Worm (Caenorhabditis elegans): ENCODE data around the gene T07G12.3.

DNA sequence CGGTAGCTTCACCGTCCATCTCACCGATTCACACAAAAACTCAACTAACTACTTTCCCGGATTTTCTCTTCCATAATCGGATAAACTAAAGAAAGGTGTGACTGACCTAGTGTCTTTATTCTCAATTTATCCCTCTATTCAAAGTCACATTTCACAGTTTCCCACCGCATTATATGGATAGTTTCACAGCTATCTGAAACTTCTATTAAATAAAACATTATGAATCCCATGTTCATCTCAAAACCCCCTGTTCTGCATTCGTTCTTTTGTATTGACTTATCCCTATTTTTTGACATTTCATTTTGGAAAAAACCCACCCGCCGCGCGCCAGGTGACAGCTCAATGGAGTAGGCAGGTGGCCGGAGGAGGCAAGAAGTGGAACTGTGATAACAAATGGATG lies 34.1 kb downstream of the T07G12.3 start:
- no peak for TF ChIP-seq mel-28 (tag; optimal IDR thresholded peaks at IDR 0.05; ENCODE audit: borderline replicate concordance)
- no peak for TF ChIP-seq fkh-3 (tag; optimal IDR thresholded peaks at IDR 0.05)
- TF ChIP-seq tbx-9 (tag; optimal IDR thresholded peaks at IDR 0.05; ENCODE audit: borderline replicate concordance), result no peak
- TF ChIP-seq K12H6.12 (tag; optimal IDR thresholded peaks at IDR 0.05), result no peak
- TF ChIP-seq egl-18 (GFP tag; IDR thresholded peaks at IDR 0.05), result no peak
- no peak for TF ChIP-seq ekl-4 (GFP tag; IDR thresholded peaks at IDR 0.05)
- TF ChIP-seq tlf-1 (GFP tag; optimal IDR thresholded peaks at IDR 0.05), result no peak
- TF ChIP-seq snpc-4 (GFP tag; optimal IDR thresholded peaks at IDR 0.05), result no peak
- no peak for TF ChIP-seq snpc-4 (tag; optimal IDR thresholded peaks at IDR 0.05)

Measured in whole organism, young adult.